Worm (Caenorhabditis elegans): Measurements from ENCODE around the gene F09D12.2.

DNA sequence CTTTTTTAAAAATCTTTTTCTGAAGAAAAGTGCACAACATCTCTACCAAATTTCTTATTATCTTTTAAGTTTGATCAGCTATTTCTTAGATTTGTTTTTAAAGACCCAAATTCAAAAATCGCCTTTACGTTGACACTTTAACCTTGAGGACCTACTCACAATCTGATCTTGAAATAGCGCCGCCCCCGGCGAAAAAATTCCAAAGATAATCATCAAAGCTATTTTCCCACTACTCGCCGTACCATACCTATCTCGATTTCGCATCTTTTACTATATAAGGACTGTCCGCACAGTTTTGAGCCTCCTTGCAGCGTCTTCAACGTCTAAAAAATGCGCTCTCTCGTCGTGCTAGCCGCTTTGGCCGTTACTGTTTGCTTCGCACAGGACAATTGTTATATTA lies 3.2 kb downstream of the F09D12.2 start, which contains the start of gene grd-10:
- no peak for TF ChIP-seq F13C5.2 (tag; optimal IDR thresholded peaks at IDR 0.05)
- TF ChIP-seq hmg-4 (GFP tag; optimal IDR thresholded peaks at IDR 0.05) = no peak
- TF ChIP-seq ets-7 (tag; optimal IDR thresholded peaks at IDR 0.05) = no peak
- TF ChIP-seq tra-4 (tag; optimal IDR thresholded peaks at IDR 0.05) = no peak
- TF ChIP-seq ama-1 (optimal IDR thresholded peaks at IDR 0.05) = no peak
- TF ChIP-seq ceh-13 (GFP tag; optimal IDR thresholded peaks at IDR 0.05) = no peak
- TF ChIP-seq pes-1 (GFP tag; IDR thresholded peaks at IDR 0.05) = no peak
- no peak for TF ChIP-seq tbx-37 (GFP tag; conservative IDR thresholded peaks at IDR 0.05)
- no peak for TF ChIP-seq tbx-11 (GFP tag; IDR thresholded peaks at IDR 0.05)
- no peak for TF ChIP-seq hnd-1 (tag; optimal IDR thresholded peaks at IDR 0.05)
- no peak for TF ChIP-seq aly-1 (tag; optimal IDR thresholded peaks at IDR 0.05)
- TF ChIP-seq ceh-36 (tag; optimal IDR thresholded peaks at IDR 0.05) = no peak
- TF ChIP-seq sea-1 (GFP tag; conservative IDR thresholded peaks at IDR 0.05) = no peak
- no peak for TF ChIP-seq flt-1 (GFP tag; IDR thresholded peaks at IDR 0.05)

Measured in whole organism, early embryonic.